Comparison of ENCODE assay signal across 1 fruit fly cellular context in genomic region chrX:16822080-16822479, dm6.
TF ChIP-seq lines count a peak whose summit lies in the region.

No protein-coding gene starts in this region.

TF ChIP-seq in whole organism, embryonic, 481 proteins besides CTCF, POLR2A, EP300 and RAD21 (continued from another document):
- TF ChIP-seq ara (GFP tag; IDR thresholded peaks at IDR 0.05; lab: Robert Waterston, UW) (peak; percentile 65; the same call in 1 of the 2 replicates), Gug (GFP tag; IDR thresholded peaks at IDR 0.05; lab: Robert Waterston, UW) (peak; percentile 16; the same call in 1 of the 4 replicates), usp (GFP tag; optimal IDR thresholded peaks at IDR 0.05; lab: Kevin White, UChicago) (no peak), CG11560 (tag; IDR thresholded peaks at IDR 0.05; lab: Robert Waterston, UW) (no peak), cwo (GFP tag; optimal IDR thresholded peaks at IDR 0.05; lab: Kevin White, UChicago) (peak; percentile 21), CG12942 (GFP tag; optimal IDR thresholded peaks at IDR 0.05; lab: Kevin White, UChicago) (no peak), CG13296 (GFP tag; optimal IDR thresholded peaks at IDR 0.05; lab: Kevin White, UChicago) (peak; percentile 32), Atf-2 (GFP tag; optimal IDR thresholded peaks at IDR 0.05; lab: Kevin White, UChicago) (no peak), Elba2 (GFP tag; optimal IDR thresholded peaks at IDR 0.05; lab: Kevin White, UChicago) (no peak), CG2116 (GFP tag; optimal IDR thresholded peaks at IDR 0.05; lab: Kevin White, UChicago) (peak; percentile 13), tap (tag; optimal IDR thresholded peaks at IDR 0.05; lab: Kevin White, UChicago) (peak; percentile 50), CG8359 (GFP tag; optimal IDR thresholded peaks at IDR 0.05; lab: Kevin White, UChicago; ENCODE audit: borderline replicate concordance) (no peak), HLH4C (GFP tag; IDR thresholded peaks at IDR 0.05; lab: Robert Waterston, UW; ENCODE audit: partially characterized antibody) (no peak), CG18599 (GFP tag; optimal IDR thresholded peaks at IDR 0.05; lab: Kevin White, UChicago) (peak; percentile 58), dimm (GFP tag; IDR thresholded peaks at IDR 0.05; lab: Robert Waterston, UW) (peak; percentile 27; the same call in 1 of the 2 replicates), slp2 (GFP tag; optimal IDR thresholded peaks at IDR 0.05; lab: Kevin White, UChicago) (no peak), Hey (tag; optimal IDR thresholded peaks at IDR 0.05; lab: Kevin White, UChicago) (no peak), CG12104 (GFP tag; optimal IDR thresholded peaks at IDR 0.05; lab: Kevin White, UChicago) (no peak), Hr78 (GFP tag; optimal IDR thresholded peaks at IDR 0.05; lab: Kevin White, UChicago) (no peak), Med (GFP tag; lab: Kevin White, UChicago) (peak; percentile 32), crol (GFP tag; IDR thresholded peaks at IDR 0.05; lab: Robert Waterston, UW) (no peak), ind (GFP tag; optimal IDR thresholded peaks at IDR 0.05; lab: Kevin White, UChicago) (peak; percentile 19), Mad (GFP tag; optimal IDR thresholded peaks at IDR 0.05; lab: Kevin White, UChicago) (no peak), CG18011 (GFP tag; optimal IDR thresholded peaks at IDR 0.05; lab: Kevin White, UChicago) (no peak), Jarid2 (GFP tag; optimal IDR thresholded peaks at IDR 0.05; lab: Kevin White, UChicago) (no peak), CG6683 (GFP tag; optimal IDR thresholded peaks at IDR 0.05; lab: Kevin White, UChicago) (no peak), CG31388 (GFP tag; optimal IDR thresholded peaks at IDR 0.05; lab: Kevin White, UChicago) (no peak), tup (GFP tag; optimal IDR thresholded peaks at IDR 0.05; lab: Kevin White, UChicago) (no peak), ATbp (GFP tag; optimal IDR thresholded peaks at IDR 0.05; lab: Kevin White, UChicago) (peak; percentile 61), hb (GFP tag; IDR thresholded peaks at IDR 0.05; lab: Robert Waterston, UW; ENCODE audit: partially characterized antibody) (no peak), CG17328 (GFP tag; IDR thresholded peaks at IDR 0.05; lab: Robert Waterston, UW) (peak; percentile 39; the same call in 1 of the 2 replicates), Side (GFP tag; optimal IDR thresholded peaks at IDR 0.05; lab: Kevin White, UChicago) (no peak), salm (tag; optimal IDR thresholded peaks at IDR 0.05; lab: Kevin White, UChicago) (no peak), sqz (GFP tag; optimal IDR thresholded peaks at IDR 0.05; lab: Kevin White, UChicago) (no peak), slou (GFP tag; optimal IDR thresholded peaks at IDR 0.05; lab: Kevin White, UChicago) (peak; percentile 9), CG6765 (GFP tag; optimal IDR thresholded peaks at IDR 0.05; lab: Kevin White, UChicago) (no peak), her (GFP tag; optimal IDR thresholded peaks at IDR 0.05; lab: Kevin White, UChicago) (no peak), gsb-n (tag; optimal IDR thresholded peaks at IDR 0.05; lab: Kevin White, UChicago) (peak; percentile 33), CG15601 (tag; optimal IDR thresholded peaks at IDR 0.05; lab: Kevin White, UChicago) (peak; percentile 49), Aef1 (GFP tag; IDR thresholded peaks at IDR 0.05; lab: Robert Waterston, UW) (peak; percentile 52), Nf-YB (GFP tag; optimal IDR thresholded peaks at IDR 0.05; lab: Kevin White, UChicago) (peak; percentile 3), CG1603 (tag; optimal IDR thresholded peaks at IDR 0.05; lab: Kevin White, UChicago) (peak; percentile 37), Blimp-1 (GFP tag; optimal IDR thresholded peaks at IDR 0.05; lab: Kevin White, UChicago) (peak; percentile 63), Hr3 (GFP tag; optimal IDR thresholded peaks at IDR 0.05; lab: Kevin White, UChicago) (peak; percentile 22), CG8924 (tag; optimal IDR thresholded peaks at IDR 0.05; lab: Kevin White, UChicago) (peak; percentile 37), CG8388 (GFP tag; optimal IDR thresholded peaks at IDR 0.05; lab: Kevin White, UChicago) (peak; percentile 37), CG12769 (tag; optimal IDR thresholded peaks at IDR 0.05; lab: Kevin White, UChicago) (peak; percentile 19), CG10979 (tag; optimal IDR thresholded peaks at IDR 0.05; lab: Kevin White, UChicago) (peak; percentile 57), en (GFP tag; optimal IDR thresholded peaks at IDR 0.05; lab: Kevin White, UChicago) (no peak), CG13894 (tag; optimal IDR thresholded peaks at IDR 0.05; lab: Kevin White, UChicago) (no peak), CG18476 (GFP tag; optimal IDR thresholded peaks at IDR 0.05; lab: Kevin White, UChicago) (no peak), lbe (GFP tag; optimal IDR thresholded peaks at IDR 0.05; lab: Kevin White, UChicago) (no peak), Fer3 (tag; optimal IDR thresholded peaks at IDR 0.05; lab: Kevin White, UChicago) (peak; percentile 49), Atf6 (GFP tag; IDR thresholded peaks at IDR 0.05; lab: Robert Waterston, UW) (peak; percentile 47; the same call in 1 of the 2 replicates), HLHmδ (GFP tag; optimal IDR thresholded peaks at IDR 0.05; lab: Kevin White, UChicago) (no peak), CG11085 (GFP tag; IDR thresholded peaks at IDR 0.05; lab: Robert Waterston, UW) (0 out of 2 replicates have a peak, but pooled peaks have one; percentile 18), lilli (GFP tag; optimal IDR thresholded peaks at IDR 0.05; lab: Kevin White, UChicago) (peak; percentile 30), CG17385 (GFP tag; optimal IDR thresholded peaks at IDR 0.05; lab: Kevin White, UChicago) (peak; percentile 50), Nf-YA (GFP tag; IDR thresholded peaks at IDR 0.05; lab: Robert Waterston, UW) (peak; percentile 42; the same call in 1 of the 2 replicates), CG15514 (GFP tag; optimal IDR thresholded peaks at IDR 0.05; lab: Kevin White, UChicago) (peak; percentile 22), Spps (tag; optimal IDR thresholded peaks at IDR 0.05; lab: Kevin White, UChicago) (no peak), NK7.1 (GFP tag; optimal IDR thresholded peaks at IDR 0.05; lab: Kevin White, UChicago) (no peak), knrl (GFP tag; IDR thresholded peaks at IDR 0.05; lab: Robert Waterston, UW; ENCODE audit: partially characterized antibody) (no peak), vnd (GFP tag; IDR thresholded peaks at IDR 0.05; lab: Robert Waterston, UW; ENCODE audit: partially characterized antibody) (no peak), BEAF-32 (GFP tag; optimal IDR thresholded peaks at IDR 0.05; lab: Kevin White, UChicago) (no peak), CG17186 (GFP tag; optimal IDR thresholded peaks at IDR 0.05; lab: Kevin White, UChicago) (no peak), mam (GFP tag; optimal IDR thresholded peaks at IDR 0.05; lab: Kevin White, UChicago) (peak; percentile 14), CG12219 (GFP tag; optimal IDR thresholded peaks at IDR 0.05; lab: Kevin White, UChicago) (no peak), CG30403 (GFP tag; optimal IDR thresholded peaks at IDR 0.05; lab: Kevin White, UChicago) (peak; percentile 46), CG30431 (GFP tag; optimal IDR thresholded peaks at IDR 0.05; lab: Kevin White, UChicago) (no peak), CG3726 (GFP tag; IDR thresholded peaks at IDR 0.05; lab: Robert Waterston, UW) (no peak), trem (tag; optimal IDR thresholded peaks at IDR 0.05; lab: Kevin White, UChicago) (peak; percentile 4), luna (GFP tag; optimal IDR thresholded peaks at IDR 0.05; lab: Kevin White, UChicago) (no peak), twi (tag; optimal IDR thresholded peaks at IDR 0.05; lab: Kevin White, UChicago) (no peak), D (optimal IDR thresholded peaks at IDR 0.05; lab: Kevin White, UChicago) (no peak), D (GFP tag; optimal IDR thresholded peaks at IDR 0.05; lab: Kevin White, UChicago) (peak; percentile 13), pita (GFP tag; optimal IDR thresholded peaks at IDR 0.05; lab: Kevin White, UChicago) (no peak), grau (tag; optimal IDR thresholded peaks at IDR 0.05; lab: Kevin White, UChicago) (peak; percentile 86), CG1647 (GFP tag; optimal IDR thresholded peaks at IDR 0.05; lab: Kevin White, UChicago) (no peak), CG15269 (tag; optimal IDR thresholded peaks at IDR 0.05; lab: Kevin White, UChicago) (peak; percentile 71), CG17359 (tag; optimal IDR thresholded peaks at IDR 0.05; lab: Kevin White, UChicago) (peak; percentile 58), jing (GFP tag; optimal IDR thresholded peaks at IDR 0.05; lab: Kevin White, UChicago) (no peak), CG12299 (tag; optimal IDR thresholded peaks at IDR 0.05; lab: Kevin White, UChicago) (peak; percentile 11), ham (GFP tag; IDR thresholded peaks at IDR 0.05; lab: Robert Waterston, UW) (no peak), ato (GFP tag; IDR thresholded peaks at IDR 0.05; lab: Robert Waterston, UW; ENCODE audit: partially characterized antibody) (no peak), Bgb (GFP tag; IDR thresholded peaks at IDR 0.05; lab: Robert Waterston, UW; ENCODE audit: partially characterized antibody) (no peak), D19A (tag; optimal IDR thresholded peaks at IDR 0.05; lab: Kevin White, UChicago) (peak; percentile 37), danr (GFP tag; IDR thresholded peaks at IDR 0.05; lab: Robert Waterston, UW) (no peak), sr (GFP tag; IDR thresholded peaks at IDR 0.05; lab: Robert Waterston, UW) (no peak), seq (GFP tag; IDR thresholded peaks at IDR 0.05; lab: Robert Waterston, UW) (no peak), ro (GFP tag; IDR thresholded peaks at IDR 0.05; lab: Robert Waterston, UW) (no peak), CG11398 (GFP tag; optimal IDR thresholded peaks at IDR 0.05; lab: Kevin White, UChicago) (no peak), CG42726 (GFP tag; IDR thresholded peaks at IDR 0.05; lab: Robert Waterston, UW; ENCODE audit: partially characterized antibody) (no peak), pros (GFP tag; optimal IDR thresholded peaks at IDR 0.05; lab: Kevin White, UChicago) (no peak), MESR4 (GFP tag; optimal IDR thresholded peaks at IDR 0.05; lab: Kevin White, UChicago) (no peak), CG9215 (GFP tag; IDR thresholded peaks at IDR 0.05; lab: Robert Waterston, UW) (peak; percentile 16; the same call in 1 of the 2 replicates), CG15696 (tag; optimal IDR thresholded peaks at IDR 0.05; lab: Kevin White, UChicago) (no peak), aop (GFP tag; IDR thresholded peaks at IDR 0.05; lab: Robert Waterston, UW) (no peak), ci (GFP tag; IDR thresholded peaks at IDR 0.05; lab: Robert Waterston, UW) (peak; percentile 79), kah (GFP tag; optimal IDR thresholded peaks at IDR 0.05; lab: Kevin White, UChicago) (no peak), run (tag; optimal IDR thresholded peaks at IDR 0.05; lab: Kevin White, UChicago) (peak; percentile 22), CG16815 (GFP tag; optimal IDR thresholded peaks at IDR 0.05; lab: Kevin White, UChicago) (peak; percentile 5), CG17802 (tag; optimal IDR thresholded peaks at IDR 0.05; lab: Kevin White, UChicago) (no peak), psq (GFP tag; optimal IDR thresholded peaks at IDR 0.05; lab: Kevin White, UChicago) (no peak), gem (tag; optimal IDR thresholded peaks at IDR 0.05; lab: Kevin White, UChicago) (peak; percentile 74), CG11247 (GFP tag; IDR thresholded peaks at IDR 0.05; lab: Robert Waterston, UW) (no peak), da (GFP tag; optimal IDR thresholded peaks at IDR 0.05; lab: Kevin White, UChicago) (no peak), so (GFP tag; IDR thresholded peaks at IDR 0.05; lab: Robert Waterston, UW) (0 out of 3 replicates have a peak, but pooled peaks have one; percentile 28), grn (GFP tag; optimal IDR thresholded peaks at IDR 0.05; lab: Kevin White, UChicago) (no peak), pfk (GFP tag; optimal IDR thresholded peaks at IDR 0.05; lab: Kevin White, UChicago) (no peak), croc (GFP tag; conservative IDR thresholded peaks at IDR 0.05; lab: Robert Waterston, UW) (peak; percentile 14; the same call in 1 of the 3 replicates), CG8478 (optimal IDR thresholded peaks at IDR 0.05; lab: Kevin White, UChicago) (no peak), sug (tag; optimal IDR thresholded peaks at IDR 0.05; lab: Kevin White, UChicago) (no peak), ac (GFP tag; optimal IDR thresholded peaks at IDR 0.05; lab: Kevin White, UChicago) (no peak), CG4360 (GFP tag; IDR thresholded peaks at IDR 0.05; lab: Robert Waterston, UW) (no peak), CG30020 (tag; optimal IDR thresholded peaks at IDR 0.05; lab: Kevin White, UChicago) (no peak), CG10321 (GFP tag; IDR thresholded peaks at IDR 0.05; lab: Robert Waterston, UW) (peak; percentile 25; the same call in 1 of the 2 replicates), CG32772 (GFP tag; IDR thresholded peaks at IDR 0.05; lab: Robert Waterston, UW) (peak; percentile 58; the same call in 1 of the 2 replicates), NC2α (GFP tag; optimal IDR thresholded peaks at IDR 0.05; lab: Kevin White, UChicago) (no peak), CG2678 (tag; optimal IDR thresholded peaks at IDR 0.05; lab: Kevin White, UChicago) (peak; percentile 70), CG3281 (GFP tag; optimal IDR thresholded peaks at IDR 0.05; lab: Kevin White, UChicago) (no peak), br (optimal IDR thresholded peaks at IDR 0.05; lab: Kevin White, UChicago) (no peak), CG6272 (GFP tag; IDR thresholded peaks at IDR 0.05; lab: Robert Waterston, UW) (peak; percentile 35; the same call in 1 of the 2 replicates), schlank (tag; optimal IDR thresholded peaks at IDR 0.05; lab: Kevin White, UChicago) (no peak), lmd (GFP tag; IDR thresholded peaks at IDR 0.05; lab: Robert Waterston, UW) (peak; percentile 58), zf30C (GFP tag; optimal IDR thresholded peaks at IDR 0.05; lab: Kevin White, UChicago) (no peak), CG2712 (tag; optimal IDR thresholded peaks at IDR 0.05; lab: Kevin White, UChicago) (peak; percentile 61), CG12659 (GFP tag; optimal IDR thresholded peaks at IDR 0.05; lab: Kevin White, UChicago) (peak; percentile 31), CG10366 (GFP tag; IDR thresholded peaks at IDR 0.05; lab: Robert Waterston, UW) (peak; percentile 50), CG9876 (GFP tag; optimal IDR thresholded peaks at IDR 0.05; lab: Kevin White, UChicago) (no peak), ERR (GFP tag; optimal IDR thresholded peaks at IDR 0.05; lab: Kevin White, UChicago) (no peak), chm (GFP tag; IDR thresholded peaks at IDR 0.05; lab: Robert Waterston, UW) (no peak), Eip74EF (GFP tag; optimal IDR thresholded peaks at IDR 0.05; lab: Kevin White, UChicago) (peak in 1 of 2 experiments; percentile 38)
